Fruit fly (Drosophila melanogaster) S2 (cell line): Measurements from ENCODE around the gene CG14416.

Experiments used
- CG8478 ChIP-seq: fragments of >200 bp; optimal IDR thresholded peaks from 2 replicates; lab custom pipeline; 2018
- CTCF ChIP-seq, 2 experiments: fragments of >200 bp; optimal IDR thresholded peaks; 2 replicates each; lab custom pipeline; 2018

DNA sequence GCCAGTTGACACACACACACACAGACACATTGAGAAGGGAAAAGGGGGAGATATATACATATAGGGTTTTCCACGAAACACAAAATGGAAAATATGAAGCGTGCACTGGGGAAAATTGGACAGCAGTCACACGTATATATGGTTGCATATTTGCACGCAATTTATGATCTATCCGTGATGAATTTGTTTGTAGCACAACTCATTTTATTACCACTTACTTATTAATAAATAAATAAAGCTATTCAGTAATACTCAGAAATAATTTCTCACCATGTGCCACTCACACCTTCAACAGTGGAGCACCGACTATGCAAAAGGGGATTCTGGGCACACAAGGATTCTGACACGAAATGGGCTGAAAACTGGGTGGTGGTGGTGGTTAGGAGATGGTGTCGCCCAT, 41.4 kb upstream of the CG14416 start:
- TF ChIP-seq CTCF (optimal IDR thresholded peaks at IDR 0.05; lab: Kevin White, UChicago): no peak
- no peak for TF ChIP-seq CG8478 (lab: Kevin White, UChicago)
